Fruit fly (Drosophila melanogaster): Measurements from ENCODE around the gene Pgls.

DNA sequence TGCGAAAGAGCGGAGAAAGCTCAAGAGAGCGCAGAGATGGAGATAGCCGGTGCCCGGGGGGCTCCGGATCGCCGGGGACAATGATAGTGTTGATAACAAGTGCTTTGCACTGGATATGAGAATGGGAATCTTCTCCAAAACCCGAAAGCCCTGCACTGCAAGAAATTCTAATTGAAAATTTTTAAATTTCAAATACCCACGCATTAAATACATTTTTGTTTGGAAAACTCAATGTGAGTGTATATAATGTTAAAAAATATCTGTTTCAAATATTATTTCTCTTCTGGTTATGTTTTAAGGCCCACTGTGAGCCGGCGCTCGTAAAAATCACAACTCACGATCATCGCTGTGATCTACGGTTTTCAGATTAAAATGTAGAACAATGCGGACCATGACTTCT lies 46.0 kb downstream of the Pgls start:
- TF ChIP-seq psq (optimal IDR thresholded peaks at IDR 0.05) (no peak), Dll (optimal IDR thresholded peaks at IDR 0.05) (no peak), EcR (GFP tag; optimal IDR thresholded peaks at IDR 0.05) (no peak), usp (GFP tag; optimal IDR thresholded peaks at IDR 0.05) (no peak), pan (optimal IDR thresholded peaks at IDR 0.05) (no peak), CG8478 (optimal IDR thresholded peaks at IDR 0.05) (no peak)
